Fruit fly (Drosophila melanogaster): Measurements from ENCODE around the gene Trmt61.

The Trmt61 gene

dm6 chr3R:26042131-26042885 is 17.0 kb upstream of the Trmt61 start (continued):
- TF ChIP-seq CG17186 (GFP tag; optimal IDR thresholded peaks at IDR 0.05) (peak; percentile 90), H15 (GFP tag; IDR thresholded peaks at IDR 0.05) (peak; percentile 97), Gug (GFP tag; IDR thresholded peaks at IDR 0.05) (peak; percentile 98), CG16813 (GFP tag; IDR thresholded peaks at IDR 0.05; ENCODE audit: partially characterized antibody) (peak; percentile 35; the same call in 1 of the 3 replicates), her (GFP tag; optimal IDR thresholded peaks at IDR 0.05) (peak; percentile 95), CG15479 (GFP tag; optimal IDR thresholded peaks at IDR 0.05) (peak; percentile 78), HmgZ (tag; optimal IDR thresholded peaks at IDR 0.05) (peak; percentile 96), CG12942 (GFP tag; optimal IDR thresholded peaks at IDR 0.05) (peak; percentile 96), grn (GFP tag; optimal IDR thresholded peaks at IDR 0.05) (peak; percentile 71), CG13123 (GFP tag; optimal IDR thresholded peaks at IDR 0.05) (peak; percentile 95), CG12236 (GFP tag; optimal IDR thresholded peaks at IDR 0.05) (peak; percentile 95), tna (GFP tag; IDR thresholded peaks at IDR 0.05; ENCODE audit: partially characterized antibody) (no peak), tin (GFP tag; optimal IDR thresholded peaks at IDR 0.05) (peak; percentile 97), Ravus (GFP tag; IDR thresholded peaks at IDR 0.05) (peak; percentile 91), da (GFP tag; optimal IDR thresholded peaks at IDR 0.05) (peak; percentile 94), amos (GFP tag; IDR thresholded peaks at IDR 0.05; ENCODE audit: partially characterized antibody) (no peak), insv (GFP tag; optimal IDR thresholded peaks at IDR 0.05) (peak; percentile 59 to 64), TFAM (GFP tag; optimal IDR thresholded peaks at IDR 0.05) (peak; percentile 81), CG1832 (GFP tag; optimal IDR thresholded peaks at IDR 0.05) (no peak), HmgD (GFP tag; optimal IDR thresholded peaks at IDR 0.05) (peak; percentile 96), z (GFP tag; IDR thresholded peaks at IDR 0.05) (peak; percentile 72; the same call in 2 of the 3 replicates), Dbx (GFP tag; IDR thresholded peaks at IDR 0.05) (peak; percentile 95), Sry-δ (GFP tag; optimal IDR thresholded peaks at IDR 0.05) (peak; percentile 66), CG32772 (GFP tag; IDR thresholded peaks at IDR 0.05) (peak; percentile 97), CG12744 (GFP tag; optimal IDR thresholded peaks at IDR 0.05) (peak; percentile 93), chif (GFP tag; optimal IDR thresholded peaks at IDR 0.05) (peak; percentile 96 to 97), CG9727 (GFP tag; optimal IDR thresholded peaks at IDR 0.05) (peak; percentile 97), CG17612 (GFP tag; IDR thresholded peaks at IDR 0.05) (peak; percentile 96), CG10321 (GFP tag; IDR thresholded peaks at IDR 0.05) (peak; percentile 82), schlank (tag; optimal IDR thresholded peaks at IDR 0.05) (peak; percentile 93), sisA (GFP tag; IDR thresholded peaks at IDR 0.05) (peak; percentile 96), Dip3 (GFP tag; optimal IDR thresholded peaks at IDR 0.05) (peak; percentile 97), wdn (GFP tag; IDR thresholded peaks at IDR 0.05) (peak; percentile 94), CG11504 (tag; optimal IDR thresholded peaks at IDR 0.05) (peak; percentile 94), CG9876 (GFP tag; optimal IDR thresholded peaks at IDR 0.05) (peak; percentile 94), CG10543 (GFP tag; optimal IDR thresholded peaks at IDR 0.05) (peak; percentile 93), cwo (GFP tag; optimal IDR thresholded peaks at IDR 0.05) (peak; percentile 94), h (optimal IDR thresholded peaks at IDR 0.05) (no peak), tx (GFP tag; optimal IDR thresholded peaks at IDR 0.05) (peak; percentile 97), ken (GFP tag; IDR thresholded peaks at IDR 0.05) (peak; percentile 97), CG18599 (GFP tag; optimal IDR thresholded peaks at IDR 0.05) (peak; percentile 97), Hey (tag; optimal IDR thresholded peaks at IDR 0.05) (peak; percentile 81), Max (GFP tag; optimal IDR thresholded peaks at IDR 0.05) (peak; percentile 96), MESR4 (GFP tag; optimal IDR thresholded peaks at IDR 0.05) (peak; percentile 67), HHEX (GFP tag; optimal IDR thresholded peaks at IDR 0.05) (peak; percentile 96), CG14050 (GFP tag; IDR thresholded peaks at IDR 0.05) (peak; percentile 95), cg (GFP tag; optimal IDR thresholded peaks at IDR 0.05) (peak; percentile 91), CG8359 (GFP tag; optimal IDR thresholded peaks at IDR 0.05; ENCODE audit: borderline replicate concordance) (peak; percentile 86), CG13624 (GFP tag; optimal IDR thresholded peaks at IDR 0.05) (peak; percentile 96), btn (GFP tag; optimal IDR thresholded peaks at IDR 0.05) (peak; percentile 94)
